Fruit fly (Drosophila melanogaster) whole organism, adult: ENCODE data around the gene dah.

Source experiments
- CG11617 ChIP-seq: fragments of 200-800 bp; sonication (Bioruptor generic); optimal IDR thresholded peaks from 2 replicates; lab custom pipeline; 2017; ENCODE audit warnings: mild to moderate bottlenecking, missing biosample characterization, missing genetic modification reagents, missing genetic modification characterization
- CG12768 ChIP-seq: fragments of 200-800 bp; sonication (Bioruptor generic); optimal IDR thresholded peaks from 2 replicates; lab custom pipeline; 2017; ENCODE audit warnings: missing biosample characterization, missing genetic modification characterization, mild to moderate bottlenecking, moderate library complexity, missing genetic modification reagents
- CG1620 ChIP-seq: fragments of 200-800 bp; sonication (Bioruptor generic); optimal IDR thresholded peaks from 2 replicates; lab custom pipeline; 2016; ENCODE audit warnings: missing biosample characterization, missing genetic modification characterization
- CG5204 ChIP-seq: fragments of 200-800 bp; sonication (Bioruptor generic); optimal IDR thresholded peaks from 2 replicates; lab custom pipeline; 2016; ENCODE audit warnings: missing biosample characterization, missing genetic modification characterization
- CG7045 ChIP-seq: fragments of 200-800 bp; sonication (Bioruptor generic); optimal IDR thresholded peaks from 2 replicates; lab custom pipeline; 2017; ENCODE audit warnings: missing biosample characterization, mild to moderate bottlenecking, missing genetic modification characterization
- CG7101 ChIP-seq: fragments of 200-800 bp; sonication (Bioruptor generic); optimal IDR thresholded peaks from 2 replicates; lab custom pipeline; 2018; ENCODE audit warnings: missing biosample characterization, mild to moderate bottlenecking, missing genetic modification characterization, moderate library complexity
- Hr96 ChIP-seq: fragments of 200-800 bp; sonication (Bioruptor generic); optimal IDR thresholded peaks from 2 replicates; lab custom pipeline; 2016; ENCODE audit warnings: missing biosample characterization, missing genetic modification characterization
- cic ChIP-seq: fragments of 200-800 bp; sonication (Bioruptor generic); optimal IDR thresholded peaks from 2 replicates; lab custom pipeline; 2017; ENCODE audit warnings: missing biosample characterization, mild to moderate bottlenecking, missing genetic modification characterization, moderate library complexity

DNA sequence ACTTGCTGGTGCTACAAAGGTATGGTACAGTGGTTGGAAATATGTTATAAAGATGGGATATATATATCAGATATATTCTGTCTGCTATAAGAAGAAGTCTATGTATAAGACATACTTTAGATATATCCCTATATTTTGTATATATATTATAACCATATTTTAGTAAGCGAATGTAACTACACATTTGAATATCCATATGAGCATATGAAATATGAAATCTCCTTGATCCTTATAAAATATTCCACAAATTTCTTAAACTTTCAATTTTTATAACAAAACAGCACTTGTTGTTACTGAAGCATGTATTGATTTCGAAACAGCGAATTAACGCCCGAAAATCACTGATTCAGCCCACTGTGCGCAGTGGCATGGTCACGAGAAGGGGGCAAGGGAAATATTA is 36.3 kb downstream of the dah start:
- no peak for TF ChIP-seq CG11617
- TF ChIP-seq CG12768 (GFP tag; lab: Kevin White, UChicago): no peak
- TF ChIP-seq CG7045 (GFP tag; lab: Kevin White, UChicago): no peak
- TF ChIP-seq CG5204: no peak
- no peak for TF ChIP-seq Hr96 (GFP tag; lab: Kevin White, UChicago)
- TF ChIP-seq cic: no peak
- TF ChIP-seq CG1620 (GFP tag; lab: Kevin White, UChicago): no peak
- TF ChIP-seq CG7101: no peak
